Fruit fly (Drosophila melanogaster) whole organism, embryonic: ENCODE results near the gene CG12398.

ENCODE experiments used
- ATbp ChIP-seq: fragments of 200-800 bp; sonication (Bioruptor generic); optimal IDR thresholded peaks from 2 replicates; lab custom pipeline; 2017; ENCODE audit warnings: missing biosample characterization, mild to moderate bottlenecking, missing genetic modification characterization, missing genetic modification reagents
- CG10366 ChIP-seq: fragments of 200-800 bp; sonication (Bioruptor generic); IDR thresholded peaks from 2 replicates; pipeline ENCODE4 v1.3.6; 2022; ENCODE audit warnings: missing biosample characterization, missing genetic modification characterization
- CG10543 ChIP-seq: fragments of 200-800 bp; sonication (Bioruptor generic); optimal IDR thresholded peaks from 3 replicates; lab custom pipeline; 2017; ENCODE audit warnings: missing biosample characterization, mild to moderate bottlenecking, missing genetic modification characterization, moderate library complexity
- CG10565 ChIP-seq: fragments of 200-800 bp; sonication (Bioruptor generic); optimal IDR thresholded peaks from 3 replicates; lab custom pipeline; 2016; ENCODE audit warnings: missing biosample characterization, mild to moderate bottlenecking, missing genetic modification characterization
- CG10979 ChIP-seq: fragments of 200-800 bp; sonication (Bioruptor generic); optimal IDR thresholded peaks from 2 replicates; lab custom pipeline; 2018; ENCODE audit warnings: missing biosample characterization, mild to moderate bottlenecking, missing genetic modification characterization, moderate library complexity
- CG13424 ChIP-seq: fragments of 200-800 bp; sonication (Bioruptor generic); optimal IDR thresholded peaks from 2 replicates; lab custom pipeline; 2019; ENCODE audit warnings: missing biosample characterization, mild to moderate bottlenecking, missing genetic modification characterization, moderate library complexity
- CG15601 ChIP-seq: fragments of 200-800 bp; sonication (Bioruptor generic); optimal IDR thresholded peaks from 3 replicates; lab custom pipeline; 2019; ENCODE audit warnings: missing biosample characterization, mild to moderate bottlenecking, missing genetic modification characterization, moderate library complexity
- CG1602 ChIP-seq: fragments of 200-800 bp; sonication (Bioruptor generic); optimal IDR thresholded peaks from 3 replicates; lab custom pipeline; 2016; ENCODE audit warnings: missing biosample characterization, missing genetic modification characterization
- CG17186 ChIP-seq: fragments of 200-800 bp; sonication (Bioruptor generic); optimal IDR thresholded peaks from 3 replicates; lab custom pipeline; 2017; ENCODE audit warnings: missing biosample characterization, missing genetic modification reagents, missing genetic modification characterization
- CG30403 ChIP-seq: fragments of 200-800 bp; sonication (Bioruptor generic); optimal IDR thresholded peaks from 3 replicates; lab custom pipeline; 2016; ENCODE audit warnings: missing biosample characterization, missing genetic modification characterization
- CG3065 ChIP-seq: fragments of 200-800 bp; sonication (Bioruptor generic); optimal IDR thresholded peaks from 2 replicates; lab custom pipeline; 2016; ENCODE audit warnings: missing biosample characterization, missing genetic modification characterization
- CG3163 ChIP-seq: fragments of 200-800 bp; sonication (Bioruptor generic); optimal IDR thresholded peaks from 3 replicates; lab custom pipeline; 2016; ENCODE audit warnings: missing biosample characterization, missing genetic modification characterization
- CG32532 ChIP-seq: fragments of 200-800 bp; sonication (Bioruptor generic); IDR thresholded peaks from 2 replicates; pipeline ENCODE4 v1.3.6; 2022; ENCODE audit warnings: missing biosample characterization, missing genetic modification characterization
- CG3281 ChIP-seq: fragments of 200-800 bp; sonication (Bioruptor generic); optimal IDR thresholded peaks from 3 replicates; lab custom pipeline; 2017; ENCODE audit warnings: missing biosample characterization, mild to moderate bottlenecking, missing genetic modification characterization
- CG34422 ChIP-seq: fragments of 200-800 bp; sonication (Bioruptor generic); IDR thresholded peaks from 3 replicates; pipeline ENCODE4 v1.3.6; 2022; ENCODE audit warnings: missing biosample characterization, missing genetic modification characterization
- CG4424 ChIP-seq: fragments of 200-800 bp; sonication (Bioruptor generic); optimal IDR thresholded peaks from 3 replicates; lab custom pipeline; 2016; ENCODE audit warnings: missing biosample characterization, missing genetic modification characterization
- CG5245 ChIP-seq: fragments of 200-800 bp; sonication (Bioruptor generic); optimal IDR thresholded peaks from 3 replicates; lab custom pipeline; 2016; ENCODE audit warnings: missing biosample characterization, missing genetic modification characterization
- CG6683 ChIP-seq: fragments of 200-800 bp; sonication (Bioruptor generic); optimal IDR thresholded peaks from 2 replicates; lab custom pipeline; 2017; ENCODE audit warnings: missing biosample characterization, mild to moderate bottlenecking, missing genetic modification characterization, missing genetic modification reagents
- CG8281 ChIP-seq: fragments of 200-800 bp; sonication (Bioruptor generic); optimal IDR thresholded peaks from 2 replicates; lab custom pipeline; 2018; ENCODE audit warnings: missing biosample characterization, mild to moderate bottlenecking, missing genetic modification characterization, moderate library complexity
- CG8290 ChIP-seq, 3 experiments: fragments of 200-800 bp; sonication (Bioruptor generic); optimal IDR thresholded peaks; 2 replicates each; lab custom pipeline; 2016 to 2019; ENCODE audit warnings: missing biosample characterization in 3 of 3, missing genetic modification characterization in 3 of 3, mild to moderate bottlenecking in 2 of 3, moderate library complexity in 1 of 3
- CG9437 ChIP-seq: fragments of 200-800 bp; sonication (Bioruptor generic); optimal IDR thresholded peaks from 2 replicates; lab custom pipeline; 2018; ENCODE audit warnings: missing biosample characterization, mild to moderate bottlenecking, missing genetic modification characterization
- Dfd ChIP-seq, 2 experiments: fragments of >200 bp; optimal IDR thresholded peaks; 2 replicates each; lab custom pipeline; 2017; ENCODE audit warnings: missing biosample characterization in 2 of 2, missing genetic modification characterization in 2 of 2
- Dll ChIP-seq: fragments of 200-800 bp; sonication (Bioruptor generic); IDR thresholded peaks from 4 replicates; pipeline ENCODE4 v1.3.6; 2022; ENCODE audit warnings: missing biosample characterization, missing genetic modification characterization; ENCODE audit not compliant: partially characterized antibody
- Drgx ChIP-seq: fragments of 200-800 bp; sonication (Bioruptor generic); IDR thresholded peaks from 2 replicates; pipeline ENCODE4 v1.3.6; 2022; ENCODE audit warnings: missing biosample characterization, missing genetic modification characterization
- E2f2 ChIP-seq: fragments of 200-800 bp; sonication (Bioruptor generic); IDR thresholded peaks from 2 replicates; pipeline ENCODE4 v1.3.6; 2022; ENCODE audit warnings: missing biosample characterization, missing genetic modification characterization
- Gsc ChIP-seq: fragments of 200-800 bp; sonication (Bioruptor generic); IDR thresholded peaks from 2 replicates; pipeline ENCODE4 v1.3.6; 2022; ENCODE audit warnings: missing biosample characterization, missing genetic modification characterization
- H15 ChIP-seq: fragments of 200-800 bp; sonication (Bioruptor generic); IDR thresholded peaks from 3 replicates; pipeline ENCODE4 v1.3.6; 2022; ENCODE audit warnings: missing biosample characterization, missing genetic modification characterization
- H2.0 ChIP-seq: fragments of 200-800 bp; sonication (Bioruptor generic); IDR thresholded peaks from 2 replicates; pipeline ENCODE4 v1.3.6; 2022; ENCODE audit warnings: missing biosample characterization, missing genetic modification characterization
- Hr51 ChIP-seq, 2 experiments: fragments of 200-800 bp; sonication (Bioruptor generic); optimal IDR thresholded peaks; 2 replicates in 1 of 2; 3 replicates in 1 of 2; lab custom pipeline; 2016 to 2018; ENCODE audit warnings: missing biosample characterization in 2 of 2, missing genetic modification characterization in 2 of 2, mild to moderate bottlenecking in 1 of 2, moderate library complexity in 1 of 2
- Hr78 ChIP-seq, 2 experiments: fragments of 200-800 bp in 1 of 2; fragments of >200 bp in 1 of 2; sonication (Bioruptor generic) in 1 of 2; optimal IDR thresholded peaks; 2 replicates each; lab custom pipeline; 2017 to 2019; ENCODE audit warnings: missing biosample characterization in 2 of 2, missing genetic modification characterization in 2 of 2, mild to moderate bottlenecking in 1 of 2, moderate library complexity in 1 of 2
- NFAT ChIP-seq: fragments of 200-800 bp; sonication (Bioruptor generic); IDR thresholded peaks from 2 replicates; pipeline ENCODE4 v1.3.6; 2022; ENCODE audit warnings: missing biosample characterization, missing genetic modification characterization
- Sry-δ ChIP-seq: fragments of 200-800 bp; sonication (Bioruptor generic); optimal IDR thresholded peaks from 2 replicates; lab custom pipeline; 2016; ENCODE audit warnings: missing biosample characterization, missing genetic modification characterization
- Ssrp ChIP-seq: fragments of 200-800 bp; sonication (Bioruptor generic); optimal IDR thresholded peaks from 2 replicates; lab custom pipeline; 2018; ENCODE audit warnings: missing biosample characterization, mild to moderate bottlenecking, missing genetic modification characterization, moderate library complexity
- bab2 ChIP-seq: fragments of 200-800 bp; sonication (Bioruptor generic); optimal IDR thresholded peaks from 2 replicates; lab custom pipeline; 2016; ENCODE audit warnings: missing biosample characterization, missing genetic modification characterization
- croc ChIP-seq: fragments of 200-800 bp; sonication (Bioruptor generic); conservative IDR thresholded peaks from 3 replicates; pipeline ENCODE4 v1.3.6; 2022; ENCODE audit warnings: missing biosample characterization, missing genetic modification characterization
- en ChIP-seq: fragments of 200-800 bp; sonication (Bioruptor generic); optimal IDR thresholded peaks from 2 replicates; lab custom pipeline; 2016; ENCODE audit warnings: missing biosample characterization, missing genetic modification characterization
- esg ChIP-seq: fragments of 200-800 bp; sonication (Bioruptor generic); conservative IDR thresholded peaks from 2 replicates; pipeline ENCODE4 v1.3.6; 2022; ENCODE audit warnings: missing biosample characterization, missing genetic modification characterization
- ftz-f1 ChIP-seq: fragments of 200-800 bp; sonication (Bioruptor generic); optimal IDR thresholded peaks from 2 replicates; lab custom pipeline; 2016; ENCODE audit warnings: missing biosample characterization, missing genetic modification characterization
- gsb ChIP-seq: fragments of 200-800 bp; sonication (Bioruptor generic); IDR thresholded peaks from 2 replicates; pipeline ENCODE4 v1.3.6; 2022; ENCODE audit warnings: missing biosample characterization, missing genetic modification characterization
- ken ChIP-seq: fragments of 200-800 bp; sonication (Bioruptor generic); IDR thresholded peaks from 3 replicates; pipeline ENCODE4 v1.3.6; 2022; ENCODE audit warnings: missing biosample characterization, missing genetic modification characterization
- lbe ChIP-seq: fragments of 200-800 bp; sonication (Bioruptor generic); optimal IDR thresholded peaks from 2 replicates; lab custom pipeline; 2016; ENCODE audit warnings: missing biosample characterization, mild to moderate bottlenecking, missing genetic modification characterization
- lola ChIP-seq, 3 experiments: fragments of >200 bp in 2 of 3; fragments of 200-800 bp in 1 of 3; sonication (Bioruptor generic) in 1 of 3; optimal IDR thresholded peaks; 2 replicates each; lab custom pipeline; 2017 to 2019; ENCODE audit warnings: missing biosample characterization in 3 of 3, missing genetic modification characterization in 3 of 3, mild to moderate bottlenecking in 1 of 3, moderate library complexity in 1 of 3
- run ChIP-seq: fragments of 200-800 bp; sonication (Bioruptor generic); optimal IDR thresholded peaks from 3 replicates; lab custom pipeline; 2018; ENCODE audit warnings: missing biosample characterization, mild to moderate bottlenecking, missing genetic modification characterization
- salm ChIP-seq: fragments of 200-800 bp; sonication (Bioruptor generic); optimal IDR thresholded peaks from 2 replicates; lab custom pipeline; 2018; ENCODE audit warnings: missing biosample characterization, mild to moderate bottlenecking, missing genetic modification characterization
- sisA ChIP-seq: fragments of 200-800 bp; sonication (Bioruptor generic); IDR thresholded peaks from 2 replicates; pipeline ENCODE4 v1.3.6; 2022; ENCODE audit warnings: missing biosample characterization, missing genetic modification characterization
- ttk ChIP-seq: fragments of 200-800 bp; sonication (Bioruptor generic); IDR thresholded peaks from 2 replicates; pipeline ENCODE4 v2.1.2; 2022; ENCODE audit warnings: missing biosample characterization, missing genetic modification characterization
- unc-4 ChIP-seq: fragments of 200-800 bp; sonication (Bioruptor generic); IDR thresholded peaks from 2 replicates; pipeline ENCODE4 v1.3.6; 2022; ENCODE audit warnings: missing biosample characterization, missing genetic modification characterization; ENCODE audit not compliant: partially characterized antibody
- zen2 ChIP-seq: fragments of 200-800 bp; sonication (Bioruptor generic); IDR thresholded peaks from 3 replicates; pipeline ENCODE4 v1.3.6; 2022; ENCODE audit warnings: missing biosample characterization, missing genetic modification characterization; ENCODE audit not compliant: partially characterized antibody

Gene CG12398

dm6 chrX:14952097-14952844 lies 38.7 kb upstream of the CG12398 start (continued):
- TF ChIP-seq CG10979 (tag; lab: Kevin White, UChicago) (peak; percentile 64), zen2 (GFP tag; lab: Robert Waterston, UW) (no peak), croc (GFP tag; lab: Robert Waterston, UW) (peak; percentile 43; the same call in 1 of the 3 replicates), Hr78 (GFP tag; optimal IDR thresholded peaks at IDR 0.05; lab: Kevin White, UChicago) (no peak), H15 (GFP tag; lab: Robert Waterston, UW) (no peak), CG9437 (GFP tag; lab: Kevin White, UChicago) (peak; percentile 65), ATbp (GFP tag; lab: Kevin White, UChicago) (peak; percentile 60), ftz-f1 (GFP tag; lab: Kevin White, UChicago) (no peak), CG3163 (GFP tag; lab: Kevin White, UChicago) (peak; percentile 29), CG3281 (GFP tag; lab: Kevin White, UChicago) (peak; percentile 5), CG6683 (GFP tag; lab: Kevin White, UChicago) (no peak), CG32532 (no peak), CG8281 (tag; lab: Kevin White, UChicago) (no peak), unc-4 (GFP tag; lab: Robert Waterston, UW) (no peak), CG10565 (GFP tag; lab: Kevin White, UChicago) (no peak), CG10543 (no peak), CG30403 (GFP tag; lab: Kevin White, UChicago) (peak; percentile 57), Gsc (no peak), salm (tag; lab: Kevin White, UChicago) (peak; percentile 24), CG15601 (tag; lab: Kevin White, UChicago) (peak; percentile 34), lola (GFP tag; optimal IDR thresholded peaks at IDR 0.05; lab: Kevin White, UChicago) (peak in 1 of 3 experiments; percentile 38), Dfd (GFP tag; optimal IDR thresholded peaks at IDR 0.05; lab: Kevin White, UChicago) (no peak), gsb (no peak), CG3065 (GFP tag; lab: Kevin White, UChicago) (no peak), lbe (peak; percentile 32), CG8290 (GFP tag; optimal IDR thresholded peaks at IDR 0.05; lab: Kevin White, UChicago) (no peak), CG8290 (tag; optimal IDR thresholded peaks at IDR 0.05; lab: Kevin White, UChicago) (peak in 1 of 2 experiments; percentile 41), CG17186 (GFP tag; lab: Kevin White, UChicago) (peak; percentile 21), Ssrp (tag; lab: Kevin White, UChicago) (peak; percentile 36), Dll (no peak), Drgx (GFP tag; lab: Robert Waterston, UW) (peak; percentile 90), bab2 (GFP tag; lab: Kevin White, UChicago) (peak; percentile 1), Sry-δ (no peak), esg (GFP tag; lab: Robert Waterston, UW) (no peak; the same call in 1 of the 2 replicates), CG13424 (tag; lab: Kevin White, UChicago) (peak; percentile 60), ttk (GFP tag; lab: Robert Waterston, UW) (0 out of 2 replicates have a peak, but pooled peaks have one; percentile 50), ken (peak; percentile 58; the same call in 1 of the 3 replicates), CG1602 (GFP tag; lab: Kevin White, UChicago) (peak; percentile 22), E2f2 (GFP tag; lab: Robert Waterston, UW) (peak; percentile 24; the same call in 1 of the 2 replicates), sisA (0 out of 2 replicates have a peak, but pooled peaks have one; percentile 25), NFAT (GFP tag; lab: Robert Waterston, UW) (no peak), CG34422 (no peak), run (tag; lab: Kevin White, UChicago) (peak; percentile 39), Hr51 (GFP tag; optimal IDR thresholded peaks at IDR 0.05; lab: Kevin White, UChicago) (peak in 1 of 2 experiments; percentile 70), H2.0 (peak; percentile 34), en (GFP tag; lab: Kevin White, UChicago) (peak; percentile 22), CG10366 (peak; percentile 43), CG4424 (peak; percentile 43), CG5245 (peak; percentile 10)
